Fruit fly (Drosophila melanogaster): ENCODE results near the gene CG8509.

DNA sequence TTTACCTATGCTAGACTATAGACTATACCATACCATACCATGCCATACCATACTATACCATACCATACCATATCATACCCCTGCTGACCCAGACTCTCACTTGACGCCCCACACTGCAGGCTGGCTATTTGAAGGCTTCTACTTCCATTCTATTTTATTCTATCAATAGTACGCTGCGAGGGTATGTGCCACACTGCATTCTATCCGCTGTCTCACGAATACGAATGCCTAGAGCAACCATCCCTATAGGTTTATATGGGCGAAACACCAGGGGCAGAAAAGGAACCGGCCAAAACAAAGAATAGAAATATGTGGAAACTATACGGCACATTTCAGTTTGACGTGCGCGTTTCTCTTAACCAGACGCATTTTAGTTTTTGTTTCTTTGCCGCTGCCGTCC lies 8.5 kb downstream of the CG8509 start:
- TF ChIP-seq pad (GFP tag; optimal IDR thresholded peaks at IDR 0.05) (no peak), bab1 (GFP tag; optimal IDR thresholded peaks at IDR 0.05) (no peak), CG5204 (GFP tag; optimal IDR thresholded peaks at IDR 0.05) (no peak), toe (GFP tag; optimal IDR thresholded peaks at IDR 0.05) (no peak), Clk (GFP tag; optimal IDR thresholded peaks at IDR 0.05) (no peak), Crg-1 (GFP tag; optimal IDR thresholded peaks at IDR 0.05) (no peak), cnc (optimal IDR thresholded peaks at IDR 0.05) (no peak), kay (GFP tag; ENCODE audit: borderline replicate concordance) (no peak), CG1620 (GFP tag; optimal IDR thresholded peaks at IDR 0.05) (no peak)
